Worm (Caenorhabditis elegans) whole organism, L3 larva: ENCODE results near the gene F54C4.4.
A peak's percentile ranks its signal among the peaks of the same experiment; 100 is the strongest.
"Not testable (repeated sequence)": the region's sequence is repeated elsewhere in the genome, so short reads cannot be mapped to it uniquely, and the experiment has no call there.

ENCODE experiments used
- R02D3.7 ChIP-seq: fragments of 150-350 bp; optimal IDR thresholded peaks from 2 replicates; lab custom pipeline; 2014; ENCODE audit warnings: missing biosample characterization, missing genetic modification characterization
- ZK546.5 ChIP-seq: sonication (generic microtip); optimal IDR thresholded peaks from 2 replicates; lab custom pipeline; 2017; ENCODE audit warnings: missing biosample characterization, missing genetic modification characterization
- ceh-16 ChIP-seq: sonication (generic microtip); optimal IDR thresholded peaks from 2 replicates; lab custom pipeline; 2017; ENCODE audit warnings: missing biosample characterization, missing genetic modification characterization
- ceh-28 ChIP-seq: fragments of 150-350 bp; optimal IDR thresholded peaks from 2 replicates; lab custom pipeline; 2014; ENCODE audit warnings: missing biosample characterization, missing genetic modification reagents, missing genetic modification characterization
- ceh-82 ChIP-seq: fragments of 150-350 bp; optimal IDR thresholded peaks from 2 replicates; lab custom pipeline; 2014; ENCODE audit warnings: missing biosample characterization, missing genetic modification characterization
- ceh-9 ChIP-seq: sonication (generic microtip); optimal IDR thresholded peaks from 2 replicates; lab custom pipeline; 2018; ENCODE audit warnings: missing biosample characterization, missing genetic modification characterization
- egl-27 ChIP-seq: sonication (generic microtip); optimal IDR thresholded peaks from 4 replicates; lab custom pipeline; 2017; ENCODE audit warnings: missing biosample characterization, missing genetic modification reagents, missing genetic modification characterization
- elt-2 ChIP-seq: sonication (generic microtip); optimal IDR thresholded peaks from 2 replicates; lab custom pipeline; 2016; ENCODE audit warnings: missing genetic modification reagents, mild to moderate bottlenecking, missing genetic modification characterization, missing compliant biosample characterization
- elt-3 ChIP-seq, 3 experiments: fragments of 150-350 bp in 1 of 3; sonication (generic microtip) in 2 of 3; optimal IDR thresholded peaks; 2 replicates in 2 of 3; 4 replicates in 1 of 3; lab custom pipeline; 2014 to 2017; ENCODE audit warnings: missing biosample characterization in 3 of 3, missing genetic modification characterization in 3 of 3
- eor-1 ChIP-seq, 2 experiments: fragments of 150-350 bp; optimal IDR thresholded peaks; 2 replicates each; lab custom pipeline; 2014 to 2018; ENCODE audit warnings: missing biosample characterization in 2 of 2, missing genetic modification characterization in 2 of 2
- hmg-11 ChIP-seq: sonication (generic microtip); optimal IDR thresholded peaks from 2 replicates; lab custom pipeline; 2016; ENCODE audit warnings: missing genetic modification characterization, missing compliant biosample characterization
- jun-1 ChIP-seq: fragments of 150-350 bp; optimal IDR thresholded peaks from 2 replicates; lab custom pipeline; 2014; ENCODE audit warnings: missing biosample characterization, missing genetic modification reagents, missing genetic modification characterization
- lin-15B ChIP-seq: fragments of 150-350 bp; optimal IDR thresholded peaks from 2 replicates; lab custom pipeline; 2014; ENCODE audit warnings: missing biosample characterization, missing genetic modification characterization
- lsy-12 ChIP-seq: sonication (generic microtip); optimal IDR thresholded peaks from 2 replicates; lab custom pipeline; 2016; ENCODE audit warnings: mild to moderate bottlenecking, missing genetic modification characterization, missing compliant biosample characterization
- mdl-1 ChIP-seq: fragments of 150-350 bp; optimal IDR thresholded peaks from 2 replicates; lab custom pipeline; 2014; ENCODE audit warnings: missing biosample characterization, missing genetic modification characterization
- mml-1 ChIP-seq: fragments of 150-350 bp; sonication (generic microtip); optimal IDR thresholded peaks from 3 replicates; lab custom pipeline; 2014; ENCODE audit warnings: missing biosample characterization, missing genetic modification characterization
- nfya-1 ChIP-seq: sonication (generic microtip); optimal IDR thresholded peaks from 2 replicates; lab custom pipeline; 2017; ENCODE audit warnings: missing genetic modification characterization, mild to moderate bottlenecking, missing compliant biosample characterization, antibody characterized with exemption, moderate library complexity; ENCODE audit not compliant: insufficient read depth
- nhr-12 ChIP-seq: fragments of 150-350 bp; optimal IDR thresholded peaks from 2 replicates; lab custom pipeline; 2014; ENCODE audit warnings: missing biosample characterization, missing genetic modification characterization
- nhr-23 ChIP-seq: fragments of 150-350 bp; optimal IDR thresholded peaks from 2 replicates; lab custom pipeline; 2014; ENCODE audit warnings: missing biosample characterization, missing genetic modification reagents, missing genetic modification characterization
- nhr-237 ChIP-seq: fragments of 150-350 bp; optimal IDR thresholded peaks from 2 replicates; lab custom pipeline; 2014; ENCODE audit warnings: missing biosample characterization, missing genetic modification characterization
- nhr-43 ChIP-seq: sonication (generic microtip); optimal IDR thresholded peaks from 2 replicates; lab custom pipeline; 2016; ENCODE audit warnings: mild to moderate bottlenecking, missing genetic modification characterization, missing compliant biosample characterization; ENCODE audit not compliant: poor library complexity, severe bottlenecking
- nhr-67 ChIP-seq: fragments of 150-350 bp; optimal IDR thresholded peaks from 2 replicates; lab custom pipeline; 2014; ENCODE audit warnings: missing biosample characterization, missing genetic modification characterization
- nhr-76 ChIP-seq: fragments of 150-350 bp; sonication (generic microtip); optimal IDR thresholded peaks from 5 replicates; lab custom pipeline; 2014; ENCODE audit warnings: missing biosample characterization, missing genetic modification characterization
- pha-4 ChIP-seq: fragments of 150-350 bp; optimal IDR thresholded peaks from 2 replicates; lab custom pipeline; 2014; ENCODE audit warnings: missing biosample characterization, missing genetic modification reagents, missing genetic modification characterization
- pqm-1 ChIP-seq: fragments of 150-350 bp; optimal IDR thresholded peaks from 2 replicates; lab custom pipeline; 2017; ENCODE audit warnings: missing biosample characterization, missing genetic modification characterization, inconsistent platforms
- sea-2 ChIP-seq: fragments of 150-350 bp; sonication (generic microtip); optimal IDR thresholded peaks from 4 replicates; lab custom pipeline; 2014; ENCODE audit warnings: missing biosample characterization, missing genetic modification reagents, missing genetic modification characterization
- skn-1 ChIP-seq: fragments of 150-350 bp; optimal IDR thresholded peaks from 2 replicates; lab custom pipeline; 2014; ENCODE audit warnings: missing biosample characterization, missing genetic modification characterization
- snpc-4 ChIP-seq: fragments of 150-350 bp; optimal IDR thresholded peaks from 2 replicates; lab custom pipeline; 2014; ENCODE audit warnings: missing biosample characterization, missing genetic modification characterization
- unc-39 ChIP-seq: sonication (generic microtip); optimal IDR thresholded peaks from 4 replicates; lab custom pipeline; 2017; ENCODE audit warnings: missing biosample characterization, missing genetic modification characterization
- unc-62 ChIP-seq: fragments of 150-350 bp; sonication (generic microtip); optimal IDR thresholded peaks from 4 replicates; lab custom pipeline; 2014; ENCODE audit warnings: missing biosample characterization, missing genetic modification reagents, missing genetic modification characterization
- zag-1 ChIP-seq: fragments of 150-350 bp; optimal IDR thresholded peaks from 2 replicates; lab custom pipeline; 2014; ENCODE audit warnings: missing biosample characterization, missing genetic modification characterization
- ztf-4 ChIP-seq: fragments of 150-350 bp; optimal IDR thresholded peaks from 2 replicates; lab custom pipeline; 2014; ENCODE audit warnings: missing biosample characterization, missing genetic modification characterization

Gene F54C4.4

ce11 chrIII:114603-115002, 27.4 kb upstream of the F54C4.4 start, which contains the start of gene C29F9.6:
Gene C29F9.6, plus strand, starts transcription at chrIII:114903.
- no peak for TF ChIP-seq mdl-1
- TF ChIP-seq unc-62 (GFP tag; lab: Kevin White, UChicago): no peak
- no peak for TF ChIP-seq zag-1 (tag; lab: Kevin White, UChicago)
- no peak for TF ChIP-seq nhr-76 (tag; lab: Kevin White, UChicago)
- TF ChIP-seq sea-2 (GFP tag; lab: Kevin White, UChicago): no peak
- no peak for TF ChIP-seq eor-1 (tag; optimal IDR thresholded peaks at IDR 0.05; lab: Kevin White, UChicago)
- TF ChIP-seq nhr-43: no peak
- TF ChIP-seq elt-3 (tag; optimal IDR thresholded peaks at IDR 0.05; lab: Kevin White, UChicago): no peak
- no peak for TF ChIP-seq lin-15B (tag; lab: Kevin White, UChicago)
- no peak for TF ChIP-seq R02D3.7
- TF ChIP-seq ceh-16 (tag; lab: Kevin White, UChicago): no peak
- no peak for TF ChIP-seq snpc-4 (tag; lab: Kevin White, UChicago)
- TF ChIP-seq nhr-67: no peak
- TF ChIP-seq mml-1 (tag; lab: Kevin White, UChicago): no peak
- TF ChIP-seq nhr-23: no peak
- TF ChIP-seq lsy-12: no peak

- TF ChIP-seq egl-27 (tag; lab: Kevin White, UChicago); nhr-23; elt-3 (tag; optimal IDR thresholded peaks at IDR 0.05; lab: Kevin White, UChicago): not testable (repeated sequence)
Observed at ce11 chrIII:98822-99221, 11.6 kb upstream of the F54C4.4 start, which contains the start of gene C29F9.9. Gene C29F9.9, minus strand, starts transcription at chrIII:98922.

- TF ChIP-seq egl-27 (tag; lab: Kevin White, UChicago); ztf-4 (tag; lab: Kevin White, UChicago); unc-62 (GFP tag; lab: Kevin White, UChicago): not testable (repeated sequence)
Observed at ce11 chrIII:97018-97417, 9.8 kb upstream of the F54C4.4 start, which contains the start of gene C29F9.8. Gene C29F9.8, minus strand, starts transcription at chrIII:97118.

ce11 chrIII:96196-96595, 9.0 kb upstream of the F54C4.4 start:
- TF ChIP-seq elt-2 (tag; lab: Kevin White, UChicago) (peak; percentile 12), pha-4 (tag; lab: Kevin White, UChicago) (no peak), R02D3.7 (peak; percentile 13), ceh-28 (tag; lab: Kevin White, UChicago) (peak; percentile 58), nhr-12 (tag; lab: Kevin White, UChicago) (no peak), nfya-1 (peak; percentile 46)

ce11 chrIII:94759-95330, 7.7 kb upstream of the F54C4.4 start, which contains the start of gene pat-4:
Gene pat-4, minus strand, starts transcription at chrIII:94809.
- no peak for TF ChIP-seq unc-39 (tag; lab: Kevin White, UChicago)
- TF ChIP-seq nhr-23: peak; percentile 1
- TF ChIP-seq hmg-11: peak; percentile 77
- TF ChIP-seq nhr-237 (tag; lab: Kevin White, UChicago): no peak
- no peak for TF ChIP-seq eor-1 (tag; optimal IDR thresholded peaks at IDR 0.05; lab: Kevin White, UChicago)
- TF ChIP-seq nfya-1: peak; percentile 33
- TF ChIP-seq elt-2 (tag; lab: Kevin White, UChicago): peak; percentile 1
- TF ChIP-seq skn-1 (tag; lab: Kevin White, UChicago): no peak
- no peak for TF ChIP-seq zag-1 (tag; lab: Kevin White, UChicago)
- TF ChIP-seq pha-4 (tag; lab: Kevin White, UChicago): peak; percentile 77

- TF ChIP-seq skn-1 (tag; lab: Kevin White, UChicago): no peak
- no peak for TF ChIP-seq R02D3.7
- TF ChIP-seq ZK546.5 (tag; lab: Kevin White, UChicago): no peak
- TF ChIP-seq mml-1 (tag; lab: Kevin White, UChicago): no peak
- no peak for TF ChIP-seq jun-1 (tag; lab: Kevin White, UChicago)
- no peak for TF ChIP-seq hmg-11
- TF ChIP-seq sea-2 (GFP tag; lab: Kevin White, UChicago): no peak
- TF ChIP-seq nhr-43: no peak
- no peak for TF ChIP-seq nhr-67
- TF ChIP-seq egl-27 (tag; lab: Kevin White, UChicago): no peak
- no peak for TF ChIP-seq ceh-9 (tag; lab: Kevin White, UChicago)
- TF ChIP-seq pha-4 (tag; lab: Kevin White, UChicago): no peak
- TF ChIP-seq eor-1 (tag; optimal IDR thresholded peaks at IDR 0.05; lab: Kevin White, UChicago): no peak
- TF ChIP-seq ceh-82: no peak
- no peak for TF ChIP-seq pqm-1
Observed at ce11 chrIII:92247-92646, 5.1 kb upstream of the F54C4.4 start.
